Fruit fly (Drosophila melanogaster): Measurements from ENCODE around the gene Gr10a.
A peak's percentile ranks its signal among the peaks of the same experiment; 100 is the strongest.

Gene Gr10a

DNA sequence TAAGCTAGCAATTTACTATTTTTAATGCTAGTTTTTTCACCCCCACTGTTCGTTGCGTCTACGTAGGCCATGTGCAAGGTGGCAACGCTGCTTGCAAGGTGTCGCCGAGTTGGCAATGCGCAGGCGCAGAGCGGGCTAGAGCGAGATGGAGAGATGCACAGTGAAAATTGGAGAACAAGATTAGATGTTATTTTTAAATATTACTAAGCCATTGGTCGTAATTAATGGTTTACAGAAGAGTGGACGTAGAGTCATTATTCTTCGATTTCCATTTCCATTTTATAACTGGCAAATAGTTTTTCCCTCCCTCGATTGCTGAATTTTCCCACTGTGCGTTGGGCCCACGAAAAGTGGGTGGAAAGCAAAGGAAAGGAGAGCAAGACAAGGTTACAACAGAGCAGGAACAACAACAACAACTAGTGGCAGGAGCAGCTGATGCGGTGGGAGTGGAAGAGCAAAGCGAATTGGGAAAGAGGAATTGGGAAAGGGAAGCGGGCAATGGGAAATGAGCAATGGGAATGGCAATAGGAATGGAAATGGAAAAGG is 35.7 kb upstream of the Gr10a start (continued):
- TF ChIP-seq CG33557 (GFP tag; optimal IDR thresholded peaks at IDR 0.05), result no peak
- no peak for TF ChIP-seq sna (GFP tag; IDR thresholded peaks at IDR 0.05; ENCODE audit: partially characterized antibody)
- TF ChIP-seq sug (tag; optimal IDR thresholded peaks at IDR 0.05), result peak; percentile 14
- TF ChIP-seq Hr78 (GFP tag; optimal IDR thresholded peaks at IDR 0.05), result peak in 1 of 2 experiments; percentile 45
- TF ChIP-seq gsb-n (tag; optimal IDR thresholded peaks at IDR 0.05), result peak; percentile 66
- peak; percentile 46 for TF ChIP-seq CG13775 (GFP tag; optimal IDR thresholded peaks at IDR 0.05)
- TF ChIP-seq hkb (optimal IDR thresholded peaks at IDR 0.05), result no peak
- TF ChIP-seq hkb (GFP tag; IDR thresholded peaks at IDR 0.05), result peak; percentile 89
- no peak for TF ChIP-seq dan (GFP tag; IDR thresholded peaks at IDR 0.05)
- TF ChIP-seq CG12155 (GFP tag; optimal IDR thresholded peaks at IDR 0.05), result peak; percentile 70
- 0 out of 3 replicates have a peak, but pooled peaks have one; percentile 17 for TF ChIP-seq vnd (GFP tag; IDR thresholded peaks at IDR 0.05; ENCODE audit: partially characterized antibody)
- TF ChIP-seq Mes4 (GFP tag; optimal IDR thresholded peaks at IDR 0.05), result peak; percentile 62
- peak; percentile 79 for TF ChIP-seq pnt (GFP tag; optimal IDR thresholded peaks at IDR 0.05)
- peak; percentile 73 for TF ChIP-seq CG6813 (GFP tag; optimal IDR thresholded peaks at IDR 0.05)
- peak; percentile 66 for TF ChIP-seq az2 (GFP tag; optimal IDR thresholded peaks at IDR 0.05)
- TF ChIP-seq CG4424 (GFP tag; optimal IDR thresholded peaks at IDR 0.05), result peak; percentile 63
- TF ChIP-seq CG16813 (GFP tag; IDR thresholded peaks at IDR 0.05; ENCODE audit: partially characterized antibody), result no peak
- no peak for TF ChIP-seq Vsx1 (GFP tag; optimal IDR thresholded peaks at IDR 0.05)
- peak; percentile 66; the same call in 1 of the 3 replicates for TF ChIP-seq Mrtf (GFP tag; IDR thresholded peaks at IDR 0.05)
- 0 out of 2 replicates have a peak, but pooled peaks have one; percentile 10 for TF ChIP-seq toy (GFP tag; IDR thresholded peaks at IDR 0.05)
- TF ChIP-seq Fer3 (tag; optimal IDR thresholded peaks at IDR 0.05), result peak; percentile 63
- peak; percentile 83 for TF ChIP-seq Antp (GFP tag; optimal IDR thresholded peaks at IDR 0.05)
- no peak for TF ChIP-seq CG31388 (GFP tag; optimal IDR thresholded peaks at IDR 0.05)
- peak; percentile 73 for TF ChIP-seq NFAT (GFP tag; IDR thresholded peaks at IDR 0.05)
- TF ChIP-seq ato (GFP tag; IDR thresholded peaks at IDR 0.05; ENCODE audit: partially characterized antibody), result no peak
- TF ChIP-seq amos (GFP tag; IDR thresholded peaks at IDR 0.05; ENCODE audit: partially characterized antibody), result no peak
- peak; percentile 82 for TF ChIP-seq B-H1 (GFP tag; IDR thresholded peaks at IDR 0.05)
- TF ChIP-seq jing (GFP tag; optimal IDR thresholded peaks at IDR 0.05), result peak; percentile 50
- no peak for TF ChIP-seq tup (GFP tag; optimal IDR thresholded peaks at IDR 0.05)
- TF ChIP-seq sens-2 (GFP tag; IDR thresholded peaks at IDR 0.05), result peak; percentile 85
- TF ChIP-seq abd-A (tag; optimal IDR thresholded peaks at IDR 0.05), result no peak
- no peak for TF ChIP-seq sqz (GFP tag; optimal IDR thresholded peaks at IDR 0.05)
- no peak; the same call in 1 of the 2 replicates for TF ChIP-seq Doc2 (GFP tag; IDR thresholded peaks at IDR 0.05)
- no peak for TF ChIP-seq CG7271 (tag; optimal IDR thresholded peaks at IDR 0.05)
- TF ChIP-seq stc (GFP tag; IDR thresholded peaks at IDR 0.05), result peak; percentile 88
- TF ChIP-seq CG14860 (GFP tag; IDR thresholded peaks at IDR 0.05; ENCODE audit: partially characterized antibody), result no peak
- TF ChIP-seq z (GFP tag; IDR thresholded peaks at IDR 0.05), result 0 out of 3 replicates have a peak, but pooled peaks have one; percentile 40
- TF ChIP-seq gt (GFP tag; IDR thresholded peaks at IDR 0.05), result 0 out of 2 replicates have a peak, but pooled peaks have one; percentile 25

DNA sequence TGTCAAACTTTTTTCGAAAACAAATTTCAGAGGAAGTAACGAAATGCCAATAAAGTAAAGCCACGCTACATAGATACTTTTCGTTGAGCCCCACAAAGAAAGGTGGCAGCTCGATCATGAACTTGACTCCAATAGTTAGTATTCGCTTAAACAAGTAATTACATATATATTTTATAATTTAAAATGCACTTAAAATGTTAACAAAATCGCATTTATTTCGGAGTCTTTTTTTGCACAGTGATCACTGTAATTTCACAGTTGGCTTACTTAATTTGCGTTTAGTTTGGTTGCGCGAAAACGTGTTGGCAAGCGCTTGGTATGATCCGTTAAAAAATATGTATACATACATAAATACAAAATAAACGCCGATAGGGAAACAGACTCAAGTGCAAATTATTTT is 34.4 kb upstream of the Gr10a start:
- TF ChIP-seq ken (GFP tag; IDR thresholded peaks at IDR 0.05) (no peak), yki (optimal IDR thresholded peaks at IDR 0.05) (no peak), Med (GFP tag) (peak; percentile 66), Optix (GFP tag; IDR thresholded peaks at IDR 0.05) (no peak), CG9932 (GFP tag; IDR thresholded peaks at IDR 0.05) (0 out of 2 replicates have a peak, but pooled peaks have one; percentile 13), slbo (GFP tag; IDR thresholded peaks at IDR 0.05) (peak; percentile 30; the same call in 1 of the 2 replicates), Drgx (GFP tag; IDR thresholded peaks at IDR 0.05) (peak; percentile 45), unc-4 (GFP tag; IDR thresholded peaks at IDR 0.05; ENCODE audit: partially characterized antibody) (no peak), sr (GFP tag; IDR thresholded peaks at IDR 0.05) (no peak), insv (GFP tag; optimal IDR thresholded peaks at IDR 0.05) (no peak), al (GFP tag; IDR thresholded peaks at IDR 0.05) (no peak), gem (tag; optimal IDR thresholded peaks at IDR 0.05) (peak; percentile 7), CG4282 (GFP tag; optimal IDR thresholded peaks at IDR 0.05) (no peak), Rfx (GFP tag; IDR thresholded peaks at IDR 0.05) (peak; percentile 36), CG3995 (GFP tag; optimal IDR thresholded peaks at IDR 0.05) (no peak)
